Worm (Caenorhabditis elegans) whole organism, midembryonic: ENCODE measurements around the gene C05E4.7.

ENCODE experiments used
- T22C8.4 ChIP-seq: fragments of 200-800 bp; sonication (Bioruptor generic); IDR thresholded peaks from 2 replicates; pipeline ENCODE4 v1.3.6; 2022; ENCODE audit warnings: missing genetic modification characterization, missing compliant biosample characterization
- cog-1 ChIP-seq: sonication (generic microtip); optimal IDR thresholded peaks from 2 replicates; lab custom pipeline; 2016; ENCODE audit warnings: missing genetic modification characterization, missing compliant biosample characterization
- flt-1 ChIP-seq: fragments of 200-800 bp; sonication (Bioruptor generic); IDR thresholded peaks from 2 replicates; pipeline ENCODE4 v1.3.6; 2022; ENCODE audit warnings: missing genetic modification characterization, missing compliant biosample characterization
- klf-2 ChIP-seq: fragments of 200-800 bp; sonication (Bioruptor generic); conservative IDR thresholded peaks from 2 replicates; pipeline ENCODE4 v1.3.6; 2022; ENCODE audit warnings: missing genetic modification reagents, missing genetic modification characterization, missing compliant biosample characterization
- med-1 ChIP-seq: sonication (generic microtip); optimal IDR thresholded peaks from 2 replicates; lab custom pipeline; 2017; ENCODE audit warnings: missing genetic modification characterization, mild to moderate bottlenecking, missing compliant biosample characterization, antibody characterized with exemption, missing genetic modification reagents; ENCODE audit not compliant: insufficient read depth
- ref-1 ChIP-seq: fragments of 200-800 bp; sonication (Bioruptor generic); conservative IDR thresholded peaks from 2 replicates; pipeline ENCODE4 v1.3.6; 2022; ENCODE audit warnings: missing genetic modification reagents, missing genetic modification characterization, missing compliant biosample characterization
- tab-1 ChIP-seq: fragments of 200-800 bp; sonication (Bioruptor generic); IDR thresholded peaks from 2 replicates; pipeline ENCODE4 v1.3.6; 2022; ENCODE audit warnings: missing genetic modification characterization, missing compliant biosample characterization
- ztf-23 ChIP-seq: fragments of 200-800 bp; sonication (Bioruptor generic); IDR thresholded peaks from 2 replicates; pipeline ENCODE4 v1.3.6; 2022; ENCODE audit warnings: missing genetic modification reagents, missing genetic modification characterization, missing compliant biosample characterization
- ztf-29 ChIP-seq: fragments of 200-800 bp; sonication (Bioruptor generic); IDR thresholded peaks from 2 replicates; pipeline ENCODE4 v1.3.6; 2022; ENCODE audit warnings: missing genetic modification reagents, missing genetic modification characterization, missing compliant biosample characterization

The C05E4.7 gene

DNA sequence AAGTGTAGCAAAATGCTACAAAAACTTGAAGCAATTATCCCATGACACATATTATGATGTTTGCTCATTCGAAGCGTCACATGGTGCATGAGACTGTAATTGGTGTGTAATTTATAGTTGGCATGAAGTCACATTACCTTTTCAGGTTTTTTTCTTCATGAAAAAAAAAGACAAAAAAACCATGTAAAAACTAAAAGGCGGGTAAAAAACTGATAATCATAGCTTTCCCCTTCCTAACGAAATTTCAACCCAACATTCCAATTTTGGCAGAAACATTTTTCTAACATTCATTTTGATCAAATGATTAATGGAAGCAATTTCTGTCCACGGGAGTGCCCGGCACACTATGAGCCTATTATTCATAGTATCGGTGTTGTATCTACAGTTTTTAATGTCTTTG is 6.1 kb downstream of the C05E4.7 start, which contains the start of gene sri-4:
Gene sri-4 (plus strand): TSS at position 301 of the 400 bp plus-strand sequence.
- no peak for TF ChIP-seq flt-1 (GFP tag; lab: Robert Waterston, UW)
- TF ChIP-seq klf-2 (GFP tag; lab: Robert Waterston, UW): no peak
- TF ChIP-seq tab-1 (GFP tag; lab: Robert Waterston, UW): no peak
- no peak for TF ChIP-seq ztf-29 (GFP tag; lab: Robert Waterston, UW)
- TF ChIP-seq T22C8.4 (GFP tag; lab: Robert Waterston, UW): no peak
- no peak for TF ChIP-seq ref-1 (GFP tag; lab: Robert Waterston, UW)
- TF ChIP-seq cog-1: no peak
- TF ChIP-seq ztf-23 (GFP tag; lab: Robert Waterston, UW): no peak
- no peak for TF ChIP-seq med-1 (GFP tag; lab: Kevin White, UChicago)

DNA sequence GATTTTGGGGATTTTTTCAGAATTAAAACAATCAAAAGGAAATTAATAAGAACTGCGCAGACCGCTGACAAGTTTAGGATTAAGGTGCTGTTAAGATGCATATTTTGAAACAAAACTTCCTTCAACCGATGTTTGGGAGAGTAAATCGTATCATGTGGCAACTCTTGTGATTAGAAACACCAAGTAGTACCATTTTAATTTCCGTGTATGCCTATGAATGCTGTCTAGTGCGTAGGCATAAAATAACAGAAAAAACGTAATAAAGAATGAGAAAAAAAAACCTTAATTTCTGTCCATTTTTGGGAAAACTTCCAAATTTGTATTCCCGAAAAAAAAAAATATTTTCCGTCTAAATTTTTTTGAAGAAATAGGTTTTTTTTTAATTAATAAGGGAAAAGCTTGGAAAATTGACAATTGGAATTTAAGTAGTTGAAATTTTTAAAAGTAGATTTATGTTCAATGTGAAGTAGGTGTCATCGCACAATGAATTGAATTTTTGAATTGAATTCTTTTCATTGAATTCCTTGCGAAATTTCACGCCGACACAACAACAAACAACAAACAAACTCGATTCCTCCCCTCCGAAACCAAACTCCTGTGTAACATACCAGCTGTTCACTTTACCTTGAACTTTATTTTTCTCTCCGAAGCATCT is 10.9 kb downstream of the C05E4.7 start, which contains the start of the genes str-262 and srp-1:
Gene str-262 (minus strand): TSS at position 101 of the 655 bp plus-strand sequence.
Gene srp-1 (plus strand): TSS at position 605 of the 655 bp plus-strand sequence.
- TF ChIP-seq T22C8.4 (GFP tag; lab: Robert Waterston, UW) (no peak), cog-1 (no peak), ztf-29 (GFP tag; lab: Robert Waterston, UW) (no peak)

DNA sequence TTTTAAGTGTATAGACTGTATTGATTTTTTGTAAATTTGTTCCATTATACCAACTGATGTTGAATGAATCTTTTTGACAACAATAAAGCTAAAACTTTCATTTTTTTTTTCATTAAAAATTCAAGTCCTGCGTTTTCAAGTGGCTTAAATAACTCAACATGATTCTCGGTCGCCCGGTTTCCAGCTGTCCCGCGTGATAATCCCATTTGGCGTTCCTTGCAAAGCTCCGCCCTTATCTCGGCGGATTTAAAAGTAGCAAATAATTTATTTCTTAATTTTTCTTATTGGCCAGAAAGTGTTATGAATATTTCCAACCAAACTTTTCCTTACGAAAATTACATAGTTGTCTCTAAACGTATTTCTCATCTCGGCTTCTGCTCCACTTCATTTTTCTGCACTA is 14.2 kb downstream of the C05E4.7 start, which contains the start of gene str-20:
Gene str-20 (plus strand): TSS at position 301 of the 400 bp plus-strand sequence.
- TF ChIP-seq ztf-23 (GFP tag; lab: Robert Waterston, UW) (no peak), med-1 (GFP tag; lab: Kevin White, UChicago) (no peak), ztf-29 (GFP tag; lab: Robert Waterston, UW) (no peak), tab-1 (GFP tag; lab: Robert Waterston, UW) (no peak), cog-1 (no peak), ref-1 (GFP tag; lab: Robert Waterston, UW) (no peak), flt-1 (GFP tag; lab: Robert Waterston, UW) (no peak), klf-2 (GFP tag; lab: Robert Waterston, UW) (no peak), T22C8.4 (GFP tag; lab: Robert Waterston, UW) (no peak)

DNA sequence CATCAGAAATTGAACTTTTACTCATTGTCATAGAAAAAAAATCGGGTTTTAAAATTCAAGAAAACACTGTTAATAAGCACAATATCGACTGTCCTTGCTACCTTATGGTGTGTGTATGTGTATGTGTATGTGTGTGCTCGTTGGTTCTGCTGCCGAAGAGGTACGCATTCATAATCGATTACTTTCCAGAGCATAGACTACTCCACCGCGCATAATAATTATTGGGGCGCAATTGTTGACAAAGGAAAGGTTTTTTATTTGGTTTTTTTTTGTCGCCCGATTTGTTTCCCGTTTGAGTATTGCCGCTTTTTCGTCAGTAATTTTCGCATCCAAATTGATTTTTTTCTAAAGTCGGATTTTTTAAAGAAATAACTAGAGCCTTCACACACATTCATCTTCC is 19.3 kb downstream of the C05E4.7 start, which contains the start of gene C05E4.15:
Gene C05E4.15 (minus strand): TSS at position 101 of the 400 bp plus-strand sequence.
- TF ChIP-seq ztf-29 (GFP tag; lab: Robert Waterston, UW) (no peak), ref-1 (GFP tag; lab: Robert Waterston, UW) (no peak), tab-1 (GFP tag; lab: Robert Waterston, UW) (no peak), med-1 (GFP tag; lab: Kevin White, UChicago) (no peak), T22C8.4 (GFP tag; lab: Robert Waterston, UW) (no peak), ztf-23 (GFP tag; lab: Robert Waterston, UW) (no peak), flt-1 (GFP tag; lab: Robert Waterston, UW) (no peak)

DNA sequence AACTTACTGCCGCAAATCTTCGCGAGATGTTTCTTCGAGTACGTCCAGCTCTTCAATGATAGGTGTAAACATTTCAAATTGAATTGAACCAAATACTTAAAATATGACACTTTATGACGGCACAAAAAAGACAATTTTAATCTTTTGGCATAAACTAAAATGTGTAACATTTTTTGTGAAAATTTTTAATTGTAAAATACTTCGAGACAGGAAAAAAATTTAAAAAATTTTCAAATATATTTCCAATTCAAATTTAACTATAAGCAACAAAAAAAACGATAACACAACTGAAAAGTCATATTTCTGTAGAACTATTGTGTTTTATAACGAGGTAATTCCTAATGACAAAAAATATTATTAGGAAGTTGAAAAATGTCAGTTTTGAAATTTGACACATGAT is 20.0 kb downstream of the C05E4.7 start, which contains the start of gene C05E4.12:
Gene C05E4.12 (minus strand): TSS at position 101 of the 400 bp plus-strand sequence.
- TF ChIP-seq cog-1: no peak
- TF ChIP-seq ztf-23 (GFP tag; lab: Robert Waterston, UW): no peak

DNA sequence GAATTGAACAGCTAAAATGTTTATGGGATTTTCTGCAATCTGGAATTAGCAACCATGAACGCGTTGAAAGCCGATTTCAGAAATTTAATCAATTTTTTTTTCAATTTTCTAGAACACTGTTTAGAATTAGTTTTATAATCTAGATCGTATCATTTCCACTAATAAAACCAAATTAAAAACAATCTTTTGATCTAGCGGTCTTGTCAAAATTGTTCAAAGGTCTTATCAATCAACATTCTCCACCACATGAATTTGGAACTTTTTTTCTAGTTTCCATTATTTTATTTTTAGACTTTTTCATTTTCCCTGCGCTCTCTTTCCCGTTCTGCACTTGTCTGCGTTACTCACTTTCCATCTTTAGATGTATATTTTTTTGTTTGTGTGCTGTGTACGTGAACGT is 20.4 kb downstream of the C05E4.7 start, which contains the start of gene srp-2:
Gene srp-2 (plus strand): TSS at position 301 of the 400 bp plus-strand sequence.
- no peak for TF ChIP-seq ztf-29 (GFP tag; lab: Robert Waterston, UW)
- TF ChIP-seq tab-1 (GFP tag; lab: Robert Waterston, UW): no peak
- no peak for TF ChIP-seq med-1 (GFP tag; lab: Kevin White, UChicago)
- no peak for TF ChIP-seq T22C8.4 (GFP tag; lab: Robert Waterston, UW)
- TF ChIP-seq flt-1 (GFP tag; lab: Robert Waterston, UW): no peak
- TF ChIP-seq ref-1 (GFP tag; lab: Robert Waterston, UW): no peak
- TF ChIP-seq cog-1: no peak
- TF ChIP-seq ztf-23 (GFP tag; lab: Robert Waterston, UW): no peak
- no peak for TF ChIP-seq klf-2 (GFP tag; lab: Robert Waterston, UW)

DNA sequence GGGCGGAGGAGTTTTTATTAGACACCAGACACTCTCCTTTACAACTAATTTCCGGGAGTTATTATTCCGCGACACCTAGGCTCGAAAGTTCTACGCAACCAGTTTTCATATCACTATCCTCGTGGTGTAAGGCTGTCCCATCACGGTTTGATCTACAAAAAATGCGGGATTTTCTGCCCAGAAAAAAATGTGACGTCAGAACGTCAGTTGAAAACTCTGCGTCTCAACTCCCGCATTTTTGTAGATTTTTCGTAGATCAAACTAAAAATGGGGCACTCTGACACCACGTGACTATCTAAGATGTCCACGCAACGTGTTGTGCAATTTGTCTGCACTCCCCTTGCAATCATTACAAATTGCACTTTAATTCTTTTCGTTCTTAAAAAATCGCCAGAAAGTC is 22.8 kb downstream of the C05E4.7 start, which contains the start of gene str-238:
Gene str-238 (plus strand): TSS at position 301 of the 400 bp plus-strand sequence.
- TF ChIP-seq T22C8.4 (GFP tag; lab: Robert Waterston, UW): no peak
- TF ChIP-seq ref-1 (GFP tag; lab: Robert Waterston, UW): no peak
- TF ChIP-seq tab-1 (GFP tag; lab: Robert Waterston, UW): no peak
- no peak for TF ChIP-seq ztf-29 (GFP tag; lab: Robert Waterston, UW)
- no peak for TF ChIP-seq med-1 (GFP tag; lab: Kevin White, UChicago)
- TF ChIP-seq cog-1: no peak
- no peak for TF ChIP-seq klf-2 (GFP tag; lab: Robert Waterston, UW)
- no peak for TF ChIP-seq flt-1 (GFP tag; lab: Robert Waterston, UW)
- no peak for TF ChIP-seq ztf-23 (GFP tag; lab: Robert Waterston, UW)

DNA sequence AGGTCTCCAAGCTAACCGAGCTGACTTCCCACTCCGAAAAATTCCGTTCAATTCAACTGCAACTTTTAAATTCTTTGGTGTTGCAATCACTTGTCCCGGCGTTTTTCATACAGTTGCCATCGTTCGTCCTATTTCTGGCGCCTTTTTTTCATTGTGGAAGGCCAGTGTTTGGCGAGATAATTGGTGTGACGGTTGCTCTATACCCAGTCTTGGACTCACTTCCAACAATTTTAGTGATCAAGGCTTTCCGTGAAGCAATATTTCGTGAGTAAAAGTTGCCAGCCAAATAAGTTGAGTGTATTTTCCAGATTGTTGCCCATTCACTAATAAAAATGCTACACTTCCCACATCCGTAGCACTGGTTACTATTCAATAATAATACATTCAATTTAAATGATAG is 30.3 kb downstream of the C05E4.7 start:
- no peak for TF ChIP-seq T22C8.4 (GFP tag; lab: Robert Waterston, UW)
- no peak for TF ChIP-seq tab-1 (GFP tag; lab: Robert Waterston, UW)
- TF ChIP-seq flt-1 (GFP tag; lab: Robert Waterston, UW): no peak
- no peak for TF ChIP-seq klf-2 (GFP tag; lab: Robert Waterston, UW)
- no peak for TF ChIP-seq med-1 (GFP tag; lab: Kevin White, UChicago)
- TF ChIP-seq ztf-23 (GFP tag; lab: Robert Waterston, UW): no peak
- TF ChIP-seq ref-1 (GFP tag; lab: Robert Waterston, UW): no peak
- TF ChIP-seq ztf-29 (GFP tag; lab: Robert Waterston, UW): no peak
- TF ChIP-seq cog-1: no peak

DNA sequence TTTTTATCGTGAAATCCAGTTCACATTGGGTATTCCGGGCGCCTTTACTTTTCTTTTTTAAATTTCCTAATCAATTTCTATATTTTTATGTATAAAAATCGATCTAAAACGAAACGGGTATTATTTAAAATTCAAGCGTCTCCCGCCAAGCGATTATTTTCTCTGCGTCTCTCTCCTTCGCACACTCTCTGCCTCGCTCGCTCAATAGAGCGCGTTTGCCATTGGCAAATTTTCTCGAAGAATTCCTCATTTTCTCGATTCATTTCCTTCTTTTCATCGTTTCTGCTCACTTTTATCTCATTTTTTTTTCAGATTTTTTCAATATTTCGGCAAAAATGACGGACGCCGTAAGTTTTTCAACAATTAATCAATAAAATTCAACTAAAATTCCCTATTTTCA is 31.3 kb downstream of the C05E4.7 start, which contains the start of gene sti-1:
Gene sti-1 (plus strand): TSS at position 263 of the 400 bp plus-strand sequence.
- no peak for TF ChIP-seq flt-1 (GFP tag; lab: Robert Waterston, UW)
- no peak for TF ChIP-seq tab-1 (GFP tag; lab: Robert Waterston, UW)
- no peak for TF ChIP-seq klf-2 (GFP tag; lab: Robert Waterston, UW)
- peak; percentile 18 for TF ChIP-seq med-1 (GFP tag; lab: Kevin White, UChicago)
- TF ChIP-seq cog-1: peak; percentile 68
- TF ChIP-seq ztf-23 (GFP tag; lab: Robert Waterston, UW): no peak
- TF ChIP-seq T22C8.4 (GFP tag; lab: Robert Waterston, UW): no peak
- no peak for TF ChIP-seq ref-1 (GFP tag; lab: Robert Waterston, UW)
